Fruit fly (Drosophila melanogaster): Measurements from ENCODE around the gene CG43330.

The CG43330 gene

dm6 chr3L:22504323-22504722, at the start of gene CG43330:
Gene CG43330, minus strand, starts transcription at chr3L:22504423.
- TF ChIP-seq sage (GFP tag; optimal IDR thresholded peaks at IDR 0.05) (no peak), GATAd (GFP tag; optimal IDR thresholded peaks at IDR 0.05) (no peak), Sp1 (GFP tag; optimal IDR thresholded peaks at IDR 0.05) (no peak), N (GFP tag; optimal IDR thresholded peaks at IDR 0.05) (no peak), Dif (GFP tag; optimal IDR thresholded peaks at IDR 0.05; ENCODE audit: partially characterized antibody) (no peak), Dfd (GFP tag; optimal IDR thresholded peaks at IDR 0.05) (no peak), dl (GFP tag; optimal IDR thresholded peaks at IDR 0.05; ENCODE audit: insufficient read depth in 1 of 2, partially characterized antibody in 2 of 2) (no peak), h (GFP tag; optimal IDR thresholded peaks at IDR 0.05) (no peak), br (GFP tag; optimal IDR thresholded peaks at IDR 0.05) (no peak), Jra (GFP tag; optimal IDR thresholded peaks at IDR 0.05) (no peak), ey (GFP tag; optimal IDR thresholded peaks at IDR 0.05) (no peak), Hnf4 (GFP tag; optimal IDR thresholded peaks at IDR 0.05) (no peak), Hr83 (GFP tag; optimal IDR thresholded peaks at IDR 0.05; ENCODE audit: poor library complexity, severe bottlenecking) (no peak), foxo (GFP tag; optimal IDR thresholded peaks at IDR 0.05) (no peak), Myc (optimal IDR thresholded peaks at IDR 0.05) (no peak)

dm6 chr3L:22549926-22550325, 45.7 kb upstream of the CG43330 start, which contains the start of gene Trxr2:
Gene Trxr2, plus strand, starts transcription at chr3L:22550226.
- TF ChIP-seq dsf (GFP tag; optimal IDR thresholded peaks at IDR 0.05; ENCODE audit: borderline replicate concordance) (no peak), lola (GFP tag; optimal IDR thresholded peaks at IDR 0.05) (no peak), Hr78 (GFP tag; optimal IDR thresholded peaks at IDR 0.05) (no peak), Dfd (GFP tag; optimal IDR thresholded peaks at IDR 0.05) (no peak), ey (GFP tag; optimal IDR thresholded peaks at IDR 0.05) (no peak), Vsx2 (GFP tag; optimal IDR thresholded peaks at IDR 0.05; ENCODE audit: partially characterized antibody) (no peak), Hr83 (GFP tag; optimal IDR thresholded peaks at IDR 0.05; ENCODE audit: poor library complexity, severe bottlenecking) (no peak), CrebA (GFP tag; optimal IDR thresholded peaks at IDR 0.05; ENCODE audit: borderline replicate concordance) (no peak)

dm6 chr3L:22548137-22548536, 43.9 kb upstream of the CG43330 start, which contains the start of gene CG11404:
Gene CG11404, plus strand, starts transcription at chr3L:22548437.
- TF ChIP-seq dl (GFP tag; optimal IDR thresholded peaks at IDR 0.05; ENCODE audit: insufficient read depth in 1 of 2, partially characterized antibody in 2 of 2) (no peak), h (GFP tag; optimal IDR thresholded peaks at IDR 0.05) (no peak), Vsx2 (GFP tag; optimal IDR thresholded peaks at IDR 0.05; ENCODE audit: partially characterized antibody) (no peak), N (GFP tag; optimal IDR thresholded peaks at IDR 0.05) (no peak), lola (GFP tag; optimal IDR thresholded peaks at IDR 0.05) (no peak), ey (GFP tag; optimal IDR thresholded peaks at IDR 0.05) (no peak), Sp1 (GFP tag; optimal IDR thresholded peaks at IDR 0.05) (no peak), sage (GFP tag; optimal IDR thresholded peaks at IDR 0.05) (no peak), GATAd (GFP tag; optimal IDR thresholded peaks at IDR 0.05) (no peak), Hnf4 (GFP tag; optimal IDR thresholded peaks at IDR 0.05) (no peak)

dm6 chr3L:22520017-22520416, 15.8 kb upstream of the CG43330 start:
- peak; percentile 21 for TF ChIP-seq fru (GFP tag; optimal IDR thresholded peaks at IDR 0.05)
- TF ChIP-seq h (GFP tag; optimal IDR thresholded peaks at IDR 0.05) = peak; percentile 3
- peak; percentile 19 for TF ChIP-seq rgr (GFP tag; optimal IDR thresholded peaks at IDR 0.05)
- peak; percentile 17 for TF ChIP-seq OdsH (GFP tag; optimal IDR thresholded peaks at IDR 0.05)
- TF ChIP-seq Hr83 (GFP tag; optimal IDR thresholded peaks at IDR 0.05; ENCODE audit: poor library complexity, severe bottlenecking) = peak; percentile 3
- no peak for TF ChIP-seq ey (GFP tag; optimal IDR thresholded peaks at IDR 0.05)
- no peak for TF ChIP-seq Hr78 (GFP tag; optimal IDR thresholded peaks at IDR 0.05)
- no peak for TF ChIP-seq dmrt93B (GFP tag; optimal IDR thresholded peaks at IDR 0.05)

- TF ChIP-seq fru (GFP tag; optimal IDR thresholded peaks at IDR 0.05) (no peak), woc (GFP tag; optimal IDR thresholded peaks at IDR 0.05) (no peak), CG9705 (GFP tag; optimal IDR thresholded peaks at IDR 0.05) (no peak)
Observed at dm6 chr3L:22505118-22505517, 895 bp upstream of the CG43330 start, which contains the start of gene CG43329. Gene CG43329, minus strand, starts transcription at chr3L:22505218.

- TF ChIP-seq dsf (GFP tag; optimal IDR thresholded peaks at IDR 0.05; ENCODE audit: borderline replicate concordance) (no peak), Vsx2 (GFP tag; optimal IDR thresholded peaks at IDR 0.05; ENCODE audit: partially characterized antibody) (no peak), Rel (GFP tag; optimal IDR thresholded peaks at IDR 0.05) (no peak), Rel (tag; optimal IDR thresholded peaks at IDR 0.05) (no peak), dmrt93B (GFP tag; optimal IDR thresholded peaks at IDR 0.05) (no peak), brk (GFP tag; optimal IDR thresholded peaks at IDR 0.05) (no peak), Jra (GFP tag; optimal IDR thresholded peaks at IDR 0.05) (no peak), br (GFP tag; optimal IDR thresholded peaks at IDR 0.05) (no peak), Dif (GFP tag; optimal IDR thresholded peaks at IDR 0.05; ENCODE audit: partially characterized antibody) (no peak), Mio (GFP tag; optimal IDR thresholded peaks at IDR 0.05) (no peak), tai (GFP tag; optimal IDR thresholded peaks at IDR 0.05) (no peak), lola (GFP tag; optimal IDR thresholded peaks at IDR 0.05) (no peak), sv (GFP tag; optimal IDR thresholded peaks at IDR 0.05) (no peak), woc (GFP tag; optimal IDR thresholded peaks at IDR 0.05) (no peak), CG32264 (GFP tag; optimal IDR thresholded peaks at IDR 0.05) (no peak), Sp1 (GFP tag; optimal IDR thresholded peaks at IDR 0.05) (no peak)
Observed at dm6 chr3L:22503730-22504129, 493 bp downstream of the CG43330 start, which contains the start of gene CG43331. Gene CG43331, minus strand, starts transcription at chr3L:22503830.

Measured in whole organism, wandering third instar larva.